Fruit fly (Drosophila melanogaster): ENCODE measurements around the gene fuss.
A peak's percentile ranks its signal among the peaks of the same experiment; 100 is the strongest.

The fuss gene

dm6 chr4:978439-978911 is at the start of gene fuss:
Gene fuss (minus strand): TSS chr4:978489.
- TF ChIP-seq psq (optimal IDR thresholded peaks at IDR 0.05): no peak
- no peak for TF ChIP-seq CG8478 (optimal IDR thresholded peaks at IDR 0.05)
- TF ChIP-seq Dll (optimal IDR thresholded peaks at IDR 0.05): no peak
- TF ChIP-seq usp (GFP tag; optimal IDR thresholded peaks at IDR 0.05): no peak
- TF ChIP-seq pan (optimal IDR thresholded peaks at IDR 0.05): no peak
- no peak for TF ChIP-seq EcR (GFP tag; optimal IDR thresholded peaks at IDR 0.05)

- TF ChIP-seq usp (GFP tag; optimal IDR thresholded peaks at IDR 0.05) (no peak), pan (optimal IDR thresholded peaks at IDR 0.05) (no peak), EcR (GFP tag; optimal IDR thresholded peaks at IDR 0.05) (no peak), psq (optimal IDR thresholded peaks at IDR 0.05) (no peak), CG8478 (optimal IDR thresholded peaks at IDR 0.05) (no peak), Dll (optimal IDR thresholded peaks at IDR 0.05) (no peak)
Observed at dm6 chr4:1026806-1027431, 48.6 kb upstream of the fuss start, which contains the start of gene PlexA. Gene PlexA (minus strand): TSS chr4:1027101.

- TF ChIP-seq usp (GFP tag; optimal IDR thresholded peaks at IDR 0.05): no peak
- TF ChIP-seq EcR (GFP tag; optimal IDR thresholded peaks at IDR 0.05): no peak
- no peak for TF ChIP-seq Dll (optimal IDR thresholded peaks at IDR 0.05)
Observed at dm6 chr4:1026117-1026743, 47.9 kb upstream of the fuss start.

dm6 chr4:1025101-1025500 is 46.8 kb upstream of the fuss start:
- TF ChIP-seq psq (optimal IDR thresholded peaks at IDR 0.05) (no peak), EcR (GFP tag; optimal IDR thresholded peaks at IDR 0.05) (no peak), pan (optimal IDR thresholded peaks at IDR 0.05) (no peak), usp (GFP tag; optimal IDR thresholded peaks at IDR 0.05) (no peak), Dll (optimal IDR thresholded peaks at IDR 0.05) (no peak), CG8478 (optimal IDR thresholded peaks at IDR 0.05) (no peak)

dm6 chr4:1008444-1008843 is 30.2 kb upstream of the fuss start:
- TF ChIP-seq Dll (optimal IDR thresholded peaks at IDR 0.05) (no peak), psq (optimal IDR thresholded peaks at IDR 0.05) (no peak), pan (optimal IDR thresholded peaks at IDR 0.05) (no peak), CG8478 (optimal IDR thresholded peaks at IDR 0.05) (no peak), usp (GFP tag; optimal IDR thresholded peaks at IDR 0.05) (no peak), EcR (GFP tag; optimal IDR thresholded peaks at IDR 0.05) (no peak)

- TF ChIP-seq Dll (optimal IDR thresholded peaks at IDR 0.05): no peak
- TF ChIP-seq usp (GFP tag; optimal IDR thresholded peaks at IDR 0.05): no peak
- TF ChIP-seq psq (optimal IDR thresholded peaks at IDR 0.05): no peak
- no peak for TF ChIP-seq EcR (GFP tag; optimal IDR thresholded peaks at IDR 0.05)
- no peak for TF ChIP-seq pan (optimal IDR thresholded peaks at IDR 0.05)
- TF ChIP-seq CG8478 (optimal IDR thresholded peaks at IDR 0.05): no peak
Observed at dm6 chr4:995958-996357, 17.7 kb upstream of the fuss start.

dm6 chr4:989058-989770 is 10.9 kb upstream of the fuss start, which contains the start of gene toy:
Gene toy (plus strand): TSS chr4:989725.
- TF ChIP-seq Dll (optimal IDR thresholded peaks at IDR 0.05): no peak
- TF ChIP-seq CG8478 (optimal IDR thresholded peaks at IDR 0.05): peak; percentile 84
- peak in 1 of 2 experiments; percentile 47 for TF ChIP-seq EcR (GFP tag; optimal IDR thresholded peaks at IDR 0.05)
- no peak for TF ChIP-seq pan (optimal IDR thresholded peaks at IDR 0.05)
- TF ChIP-seq usp (GFP tag; optimal IDR thresholded peaks at IDR 0.05): no peak

- no peak for TF ChIP-seq psq (optimal IDR thresholded peaks at IDR 0.05)
- no peak for TF ChIP-seq EcR (GFP tag; optimal IDR thresholded peaks at IDR 0.05)
- TF ChIP-seq Dll (optimal IDR thresholded peaks at IDR 0.05): no peak
- no peak for TF ChIP-seq pan (optimal IDR thresholded peaks at IDR 0.05)
- TF ChIP-seq usp (GFP tag; optimal IDR thresholded peaks at IDR 0.05): no peak
- no peak for TF ChIP-seq CG8478 (optimal IDR thresholded peaks at IDR 0.05)
Observed at dm6 chr4:988379-988778, 10.1 kb upstream of the fuss start.

dm6 chr4:984755-985154 is 6.5 kb upstream of the fuss start:
- TF ChIP-seq psq (optimal IDR thresholded peaks at IDR 0.05) (no peak), Dll (optimal IDR thresholded peaks at IDR 0.05) (no peak), usp (GFP tag; optimal IDR thresholded peaks at IDR 0.05) (no peak), CG8478 (optimal IDR thresholded peaks at IDR 0.05) (no peak), EcR (GFP tag; optimal IDR thresholded peaks at IDR 0.05) (no peak), pan (optimal IDR thresholded peaks at IDR 0.05) (no peak)

dm6 chr4:982791-983407 is 4.6 kb upstream of the fuss start:
- no peak for TF ChIP-seq pan (optimal IDR thresholded peaks at IDR 0.05)
- TF ChIP-seq EcR (GFP tag; optimal IDR thresholded peaks at IDR 0.05): no peak
- TF ChIP-seq usp (GFP tag; optimal IDR thresholded peaks at IDR 0.05): no peak
- no peak for TF ChIP-seq Dll (optimal IDR thresholded peaks at IDR 0.05)
- TF ChIP-seq psq (optimal IDR thresholded peaks at IDR 0.05): no peak
- no peak for TF ChIP-seq CG8478 (optimal IDR thresholded peaks at IDR 0.05)

- TF ChIP-seq CG8478 (optimal IDR thresholded peaks at IDR 0.05) (no peak), usp (GFP tag; optimal IDR thresholded peaks at IDR 0.05) (no peak), pan (optimal IDR thresholded peaks at IDR 0.05) (no peak), psq (optimal IDR thresholded peaks at IDR 0.05) (no peak), Dll (optimal IDR thresholded peaks at IDR 0.05) (no peak), EcR (GFP tag; optimal IDR thresholded peaks at IDR 0.05) (no peak)
Observed at dm6 chr4:981157-981556, 2.9 kb upstream of the fuss start.
